Fruit fly (Drosophila melanogaster) whole organism, prepupa: ENCODE measurements around the gene CG11409.

Source experiments
- Blimp-1 ChIP-seq: fragments of 200-800 bp; sonication (Bioruptor generic); optimal IDR thresholded peaks from 3 replicates; lab custom pipeline; 2017; ENCODE audit warnings: missing biosample characterization, missing genetic modification characterization, mild to moderate bottlenecking, moderate library complexity, missing genetic modification reagents
- CG16779 ChIP-seq: fragments of 200-800 bp; sonication (Bioruptor generic); optimal IDR thresholded peaks from 3 replicates; lab custom pipeline; 2017; ENCODE audit warnings: missing biosample characterization, mild to moderate bottlenecking, missing genetic modification characterization
- CG8319 ChIP-seq: fragments of 200-800 bp; sonication (Bioruptor generic); optimal IDR thresholded peaks from 3 replicates; lab custom pipeline; 2016; ENCODE audit warnings: missing biosample characterization, missing genetic modification characterization
- Eip93F ChIP-seq: fragments of 200-800 bp; sonication (Bioruptor generic); optimal IDR thresholded peaks from 2 replicates; lab custom pipeline; 2016; ENCODE audit warnings: missing biosample characterization, mild to moderate bottlenecking, missing genetic modification characterization
- OdsH ChIP-seq: fragments of 200-800 bp; sonication (Bioruptor generic); optimal IDR thresholded peaks from 3 replicates; lab custom pipeline; 2016; ENCODE audit warnings: missing biosample characterization, missing genetic modification characterization
- achi ChIP-seq: fragments of 200-800 bp; sonication (Bioruptor generic); optimal IDR thresholded peaks from 3 replicates; lab custom pipeline; 2016; ENCODE audit warnings: missing biosample characterization, missing genetic modification characterization
- dac ChIP-seq: fragments of 200-800 bp; sonication (Bioruptor generic); optimal IDR thresholded peaks from 2 replicates; lab custom pipeline; 2017; ENCODE audit warnings: missing biosample characterization, mild to moderate bottlenecking, missing genetic modification characterization
- fkh ChIP-seq: fragments of 200-800 bp; sonication (Bioruptor generic); optimal IDR thresholded peaks from 3 replicates; lab custom pipeline; 2017; ENCODE audit warnings: missing biosample characterization, mild to moderate bottlenecking, missing genetic modification characterization, moderate library complexity
- salr ChIP-seq, 2 experiments: fragments of 200-800 bp; sonication (Bioruptor generic); optimal IDR thresholded peaks; 3 replicates each; lab custom pipeline; 2016 to 2018; ENCODE audit warnings: missing biosample characterization in 2 of 2, missing genetic modification characterization in 2 of 2, mild to moderate bottlenecking in 1 of 2

dm6 chrX:1357501-1357900 lies 16.1 kb upstream of the CG11409 start, which contains the start of gene png:
- TF ChIP-seq OdsH (GFP tag; lab: Kevin White, UChicago) (no peak), Blimp-1 (GFP tag; lab: Kevin White, UChicago) (no peak), salr (GFP tag; optimal IDR thresholded peaks at IDR 0.05; lab: Kevin White, UChicago) (no peak), achi (no peak), CG16779 (tag; lab: Kevin White, UChicago) (no peak), Eip93F (GFP tag; lab: Kevin White, UChicago) (no peak), fkh (no peak), CG8319 (GFP tag; lab: Kevin White, UChicago) (no peak), dac (GFP tag; lab: Kevin White, UChicago) (no peak)
